Worm (Caenorhabditis elegans) whole organism, young adult: ENCODE results near the gene sek-6.

ENCODE experiments used
- B0019.2 ChIP-seq: fragments of 200-800 bp; sonication (Bioruptor generic); conservative IDR thresholded peaks from 2 replicates; pipeline ENCODE4 v1.3.6; 2022; ENCODE audit warnings: missing genetic modification reagents, missing genetic modification characterization, missing compliant biosample characterization
- B0035.1 ChIP-seq: sonication (generic microtip); optimal IDR thresholded peaks from 2 replicates; lab custom pipeline; 2016; ENCODE audit warnings: missing genetic modification characterization, mild to moderate bottlenecking, missing compliant biosample characterization, missing genotype, missing genetic modification reagents
- B0336.3 ChIP-seq: fragments of 200-800 bp; sonication (Bioruptor generic); IDR thresholded peaks from 2 replicates; pipeline ENCODE4 v1.3.6; 2022; ENCODE audit warnings: missing genetic modification characterization, missing compliant biosample characterization
- D2030.7 ChIP-seq: fragments of 200-800 bp; sonication (Bioruptor generic); IDR thresholded peaks from 2 replicates; pipeline ENCODE4 v1.3.6; 2022; ENCODE audit warnings: missing genetic modification reagents, missing genetic modification characterization, missing compliant biosample characterization
- F10E7.11 ChIP-seq: sonication (generic microtip); optimal IDR thresholded peaks from 2 replicates; lab custom pipeline; 2017; ENCODE audit warnings: mild to moderate bottlenecking, missing genetic modification characterization, moderate library complexity, missing compliant biosample characterization
- F39B2.1 ChIP-seq: fragments of 200-800 bp; sonication (Bioruptor generic); IDR thresholded peaks from 2 replicates; pipeline ENCODE4 v1.3.6; 2022; ENCODE audit warnings: missing genetic modification reagents, missing genetic modification characterization, missing compliant biosample characterization
- F52B5.7 ChIP-seq: sonication (generic microtip); optimal IDR thresholded peaks from 2 replicates; lab custom pipeline; 2016; ENCODE audit warnings: mild to moderate bottlenecking, missing genetic modification characterization, missing compliant biosample characterization
- F55B11.4 ChIP-seq: sonication (generic microtip); optimal IDR thresholded peaks from 2 replicates; lab custom pipeline; 2016; ENCODE audit warnings: missing compliant biosample characterization, missing genetic modification characterization, borderline replicate concordance; ENCODE audit not compliant: insufficient read depth
- T07F8.4 ChIP-seq: sonication (generic microtip); optimal IDR thresholded peaks from 2 replicates; lab custom pipeline; 2016; ENCODE audit warnings: mild to moderate bottlenecking, missing genetic modification characterization, moderate library complexity, missing compliant biosample characterization
- T26A5.8 ChIP-seq: sonication (generic microtip); optimal IDR thresholded peaks from 2 replicates; lab custom pipeline; 2016; ENCODE audit warnings: missing genetic modification characterization, missing compliant biosample characterization
- aptf-3 ChIP-seq: fragments of 200-800 bp; sonication (Bioruptor generic); IDR thresholded peaks from 2 replicates; pipeline ENCODE4 v1.3.6; 2022; ENCODE audit warnings: missing genetic modification characterization, missing compliant biosample characterization
- atf-7 ChIP-seq: sonication (generic microtip); optimal IDR thresholded peaks from 2 replicates; lab custom pipeline; 2017; ENCODE audit warnings: mild to moderate bottlenecking, missing genetic modification characterization, missing compliant biosample characterization
- attf-5 ChIP-seq: fragments of 200-800 bp; sonication (Bioruptor generic); optimal IDR thresholded peaks from 2 replicates; lab custom pipeline; 2018; ENCODE audit warnings: mild to moderate bottlenecking, missing genetic modification characterization, missing compliant biosample characterization
- ceh-100 ChIP-seq: fragments of 200-800 bp; sonication (Bioruptor generic); IDR thresholded peaks from 2 replicates; pipeline ENCODE4 v1.3.6; 2022; ENCODE audit warnings: missing genetic modification reagents, missing genetic modification characterization, missing compliant biosample characterization
- ceh-40 ChIP-seq: fragments of 200-800 bp; sonication (Bioruptor generic); IDR thresholded peaks from 2 replicates; pipeline ENCODE4 v1.3.6; 2022; ENCODE audit warnings: missing genetic modification characterization, missing compliant biosample characterization
- ceh-58 ChIP-seq: fragments of 200-800 bp; sonication (Bioruptor generic); IDR thresholded peaks from 2 replicates; pipeline ENCODE4 v1.3.6; 2022; ENCODE audit warnings: missing genetic modification characterization, missing compliant biosample characterization
- ceh-91 ChIP-seq: fragments of 200-800 bp; sonication (Bioruptor generic); IDR thresholded peaks from 2 replicates; pipeline ENCODE4 v1.3.6; 2022; ENCODE audit warnings: missing genetic modification reagents, missing genetic modification characterization, missing compliant biosample characterization
- die-1 ChIP-seq: sonication (generic microtip); optimal IDR thresholded peaks from 2 replicates; lab custom pipeline; 2016; ENCODE audit warnings: missing genotype, mild to moderate bottlenecking, missing genetic modification characterization, missing compliant biosample characterization
- dpl-1 ChIP-seq: fragments of 150-350 bp; optimal IDR thresholded peaks from 2 replicates; lab custom pipeline; 2014; ENCODE audit warnings: missing biosample characterization, missing genetic modification reagents, missing genetic modification characterization
- efl-1 ChIP-seq: fragments of 150-350 bp; optimal IDR thresholded peaks from 2 replicates; lab custom pipeline; 2014; ENCODE audit warnings: missing biosample characterization, missing genetic modification reagents, missing genetic modification characterization
- egl-44 ChIP-seq: fragments of 200-800 bp; sonication (Bioruptor generic); IDR thresholded peaks from 2 replicates; pipeline ENCODE4 v1.3.6; 2022; ENCODE audit warnings: missing genetic modification reagents, missing genetic modification characterization, missing compliant biosample characterization
- egrh-3 ChIP-seq: fragments of 200-800 bp; sonication (Bioruptor generic); IDR thresholded peaks from 2 replicates; pipeline ENCODE4 v1.3.6; 2022; ENCODE audit warnings: missing genetic modification reagents, missing genetic modification characterization, missing compliant biosample characterization
- gei-17 ChIP-seq: fragments of 200-800 bp; sonication (Bioruptor generic); optimal IDR thresholded peaks from 2 replicates; lab custom pipeline; 2018; ENCODE audit warnings: mild to moderate bottlenecking, missing genetic modification characterization, missing compliant biosample characterization
- hlh-12 ChIP-seq: sonication (generic microtip); optimal IDR thresholded peaks from 2 replicates; lab custom pipeline; 2016; ENCODE audit warnings: missing genetic modification characterization, missing compliant biosample characterization
- hlh-26 ChIP-seq: fragments of 200-800 bp; sonication (Bioruptor generic); conservative IDR thresholded peaks from 2 replicates; pipeline ENCODE4 v1.3.6; 2022; ENCODE audit warnings: missing genetic modification reagents, missing genetic modification characterization, missing compliant biosample characterization
- let-526 ChIP-seq: fragments of 200-800 bp; sonication (Bioruptor generic); IDR thresholded peaks from 2 replicates; pipeline ENCODE4 v1.3.6; 2022; ENCODE audit warnings: missing genetic modification reagents, missing genetic modification characterization, missing compliant biosample characterization
- let-607 ChIP-seq, 2 experiments: fragments of 200-800 bp in 1 of 2; sonication (Bioruptor generic) in 1 of 2; sonication (generic microtip) in 1 of 2; optimal IDR thresholded peaks; 2 replicates each; lab custom pipeline; 2016 to 2018; ENCODE audit warnings: mild to moderate bottlenecking in 2 of 2, missing compliant biosample characterization in 2 of 2, missing genetic modification characterization in 2 of 2, moderate library complexity in 2 of 2, missing genotype in 1 of 2
- lin-35 ChIP-seq, 3 experiments: fragments of 150-350 bp in 2 of 3; sonication (generic microtip) in 1 of 3; optimal IDR thresholded peaks; 2 replicates each; lab custom pipeline; 2014 to 2018; ENCODE audit warnings: missing biosample characterization in 3 of 3, missing genetic modification characterization in 3 of 3, missing genetic modification reagents in 3 of 3
- lir-1 ChIP-seq: fragments of 200-800 bp; sonication (Bioruptor generic); conservative IDR thresholded peaks from 2 replicates; pipeline ENCODE4 v1.3.6; 2022; ENCODE audit warnings: missing genetic modification reagents, missing genetic modification characterization, missing compliant biosample characterization
- lsl-1 ChIP-seq: fragments of 200-800 bp; sonication (Bioruptor generic); optimal IDR thresholded peaks from 2 replicates; lab custom pipeline; 2018; ENCODE audit warnings: mild to moderate bottlenecking, missing genetic modification characterization, moderate library complexity, missing compliant biosample characterization
- lsy-27 ChIP-seq: sonication (generic microtip); optimal IDR thresholded peaks from 2 replicates; lab custom pipeline; 2017; ENCODE audit warnings: missing genetic modification characterization, mild to moderate bottlenecking, missing compliant biosample characterization, antibody characterized with exemption, missing genotype, borderline replicate concordance; ENCODE audit not compliant: insufficient read depth
- nhr-120 ChIP-seq: fragments of 200-800 bp; sonication (Bioruptor generic); IDR thresholded peaks from 2 replicates; pipeline ENCODE4 v1.3.6; 2022; ENCODE audit warnings: missing genetic modification characterization, missing compliant biosample characterization
- nhr-179 ChIP-seq: sonication (generic microtip); optimal IDR thresholded peaks from 2 replicates; lab custom pipeline; 2016; ENCODE audit warnings: mild to moderate bottlenecking, missing genetic modification characterization, missing compliant biosample characterization
- repo-1 ChIP-seq: sonication (generic microtip); optimal IDR thresholded peaks from 2 replicates; lab custom pipeline; 2017; ENCODE audit warnings: mild to moderate bottlenecking, missing genetic modification characterization, missing compliant biosample characterization
- sdz-38 ChIP-seq: sonication (generic microtip); optimal IDR thresholded peaks from 2 replicates; lab custom pipeline; 2016; ENCODE audit warnings: missing genotype, missing genetic modification characterization, missing compliant biosample characterization
- snpc-3.4 ChIP-seq: sonication (generic microtip); optimal IDR thresholded peaks from 2 replicates; lab custom pipeline; 2017; ENCODE audit warnings: missing genetic modification characterization, mild to moderate bottlenecking, missing compliant biosample characterization, antibody characterized with exemption, moderate library complexity, missing genotype, missing genetic modification reagents
- tbp1 ChIP-seq: fragments of 200-800 bp; sonication (Bioruptor generic); optimal IDR thresholded peaks from 2 replicates; lab custom pipeline; 2018; ENCODE audit warnings: mild to moderate bottlenecking, missing genetic modification characterization, missing compliant biosample characterization
- tlf-1 ChIP-seq: fragments of 200-800 bp; sonication (Bioruptor generic); optimal IDR thresholded peaks from 2 replicates; lab custom pipeline; 2018; ENCODE audit warnings: mild to moderate bottlenecking, missing genetic modification characterization, missing compliant biosample characterization
- xnd-1 ChIP-seq: sonication (generic microtip); optimal IDR thresholded peaks from 2 replicates; lab custom pipeline; 2016; ENCODE audit warnings: missing genotype, missing genetic modification reagents, missing genetic modification characterization, missing compliant biosample characterization
- ztf-28 ChIP-seq: fragments of 200-800 bp; sonication (Bioruptor generic); IDR thresholded peaks from 2 replicates; pipeline ENCODE4 v1.3.6; 2022; ENCODE audit warnings: missing genetic modification reagents, missing genetic modification characterization, missing compliant biosample characterization
- ztf-3 ChIP-seq: fragments of 200-800 bp; sonication (Bioruptor generic); optimal IDR thresholded peaks from 2 replicates; lab custom pipeline; 2018; ENCODE audit warnings: mild to moderate bottlenecking, missing genetic modification characterization, missing compliant biosample characterization

Gene sek-6

ce11 chrX:9999599-10000201, 31.2 kb upstream of the sek-6 start (continued):
- no peak for TF ChIP-seq let-607 (tag; optimal IDR thresholded peaks at IDR 0.05; lab: Kevin White, UChicago)
- peak; percentile 5 for TF ChIP-seq tbp1 (GFP tag; lab: Kevin White, UChicago)
- no peak for TF ChIP-seq snpc-3.4 (tag; lab: Kevin White, UChicago)
- no peak for TF ChIP-seq B0019.2 (GFP tag; lab: Robert Waterston, UW)
- TF ChIP-seq aptf-3 (GFP tag; lab: Robert Waterston, UW): no peak
- no peak for TF ChIP-seq egl-44 (GFP tag; lab: Robert Waterston, UW)
- no peak for TF ChIP-seq F55B11.4 (tag; lab: Kevin White, UChicago)
- TF ChIP-seq let-526: 0 out of 2 replicates have a peak, but pooled peaks have one; percentile 24
- no peak for TF ChIP-seq T07F8.4 (tag; lab: Kevin White, UChicago)
- TF ChIP-seq F10E7.11 (tag; lab: Kevin White, UChicago): no peak
- no peak for TF ChIP-seq xnd-1 (tag; lab: Kevin White, UChicago)
- TF ChIP-seq lsl-1: no peak
- TF ChIP-seq T26A5.8 (tag; lab: Kevin White, UChicago): no peak
- TF ChIP-seq, all 124 proteins: peak for 32

ce11 chrX:10000635-10001034, 30.3 kb upstream of the sek-6 start, which contains the start of gene F19C6.2:
TSS of gene F19C6.2 (plus strand) at chrX:10000935.
- TF ChIP-seq F52B5.7 (no peak), F55B11.4 (tag; lab: Kevin White, UChicago) (no peak), D2030.7 (GFP tag; lab: Robert Waterston, UW) (no peak), sdz-38 (tag; lab: Kevin White, UChicago) (no peak), die-1 (no peak), xnd-1 (tag; lab: Kevin White, UChicago) (no peak), ztf-3 (GFP tag; lab: Kevin White, UChicago) (no peak), ceh-58 (GFP tag; lab: Robert Waterston, UW) (no peak), tlf-1 (GFP tag; lab: Kevin White, UChicago) (no peak), B0035.1 (tag; lab: Kevin White, UChicago) (no peak), F39B2.1 (GFP tag; lab: Robert Waterston, UW) (no peak), hlh-26 (no peak), nhr-179 (tag; lab: Kevin White, UChicago) (no peak), ztf-28 (GFP tag; lab: Robert Waterston, UW) (no peak), lir-1 (GFP tag; lab: Robert Waterston, UW) (no peak), tbp1 (GFP tag; lab: Kevin White, UChicago) (no peak), hlh-12 (tag; lab: Kevin White, UChicago) (no peak), B0336.3 (no peak)

- no peak for TF ChIP-seq lsy-27
- TF ChIP-seq gei-17 (GFP tag; lab: Kevin White, UChicago): no peak
- TF ChIP-seq snpc-3.4 (tag; lab: Kevin White, UChicago): no peak
- no peak for TF ChIP-seq dpl-1 (GFP tag; lab: Kevin White, UChicago)
- TF ChIP-seq lin-35 (GFP tag; optimal IDR thresholded peaks at IDR 0.05; lab: Kevin White, UChicago): no peak
- no peak for TF ChIP-seq attf-5
- no peak for TF ChIP-seq ceh-91 (GFP tag; lab: Robert Waterston, UW)
- TF ChIP-seq nhr-179 (tag; lab: Kevin White, UChicago): no peak
- TF ChIP-seq ceh-100: no peak
- no peak for TF ChIP-seq hlh-26
- no peak for TF ChIP-seq F55B11.4 (tag; lab: Kevin White, UChicago)
- TF ChIP-seq let-526: no peak
- no peak for TF ChIP-seq D2030.7 (GFP tag; lab: Robert Waterston, UW)
- no peak for TF ChIP-seq repo-1 (tag; lab: Kevin White, UChicago)
- no peak for TF ChIP-seq egrh-3 (GFP tag; lab: Robert Waterston, UW)
- TF ChIP-seq efl-1 (GFP tag; lab: Kevin White, UChicago): no peak
- TF ChIP-seq ceh-40: no peak
- no peak for TF ChIP-seq nhr-120
- no peak for TF ChIP-seq atf-7 (tag; lab: Kevin White, UChicago)
- TF ChIP-seq, all 124 proteins: peak for 0
Measured at ce11 chrX:10008664-10009063, 22.3 kb upstream of the sek-6 start, which contains the start of gene F19C6.3. TSS of gene F19C6.3 (minus strand) at chrX:10008764.
